Fruit fly (Drosophila melanogaster): ENCODE data around the gene NimB3.

dm6 chr2L:13931318-13931717 lies 36.5 kb downstream of the NimB3 start, which contains the start of gene CG42711:
- TF ChIP-seq Hr78 (GFP tag; optimal IDR thresholded peaks at IDR 0.05): no peak
- TF ChIP-seq HLH106 (tag; optimal IDR thresholded peaks at IDR 0.05): no peak
